Fruit fly (Drosophila melanogaster) whole organism: ENCODE measurements around the gene slp1.
A peak's percentile ranks its signal among the peaks of the same experiment; 100 is the strongest.

Experiments
- CG8478 ChIP-seq: fragments of >200 bp; optimal IDR thresholded peaks from 2 replicates; lab custom pipeline; 2018; ENCODE audit warnings: inconsistent platforms
- Dll ChIP-seq: fragments of >200 bp; optimal IDR thresholded peaks from 2 replicates; lab custom pipeline; 2017
- EcR ChIP-seq, 2 experiments: fragments of >200 bp; optimal IDR thresholded peaks; 2 replicates each; lab custom pipeline; 2017; ENCODE audit warnings: missing biosample characterization in 2 of 2, missing genetic modification characterization in 2 of 2, missing genetic modification reagents in 2 of 2
- pan ChIP-seq: fragments of >200 bp; optimal IDR thresholded peaks from 2 replicates; lab custom pipeline; 2017
- psq ChIP-seq: fragments of >200 bp; optimal IDR thresholded peaks from 2 replicates; lab custom pipeline; 2017
- usp ChIP-seq: fragments of >200 bp; optimal IDR thresholded peaks from 2 replicates; lab custom pipeline; 2017; ENCODE audit warnings: missing biosample characterization, missing genetic modification characterization, mixed read lengths

Gene slp1

dm6 chr2L:3787028-3787427 is 38.4 kb upstream of the slp1 start, which contains the start of gene bark:
TSS of gene bark (plus strand) at chr2L:3787167.
- TF ChIP-seq usp (GFP tag; lab: Kevin White, UChicago) = no peak
- no peak for TF ChIP-seq Dll
- TF ChIP-seq EcR (GFP tag; optimal IDR thresholded peaks at IDR 0.05; lab: Kevin White, UChicago) = no peak

- TF ChIP-seq psq (lab: Kevin White, UChicago) (no peak), Dll (no peak), usp (GFP tag; lab: Kevin White, UChicago) (no peak), pan (no peak), EcR (GFP tag; optimal IDR thresholded peaks at IDR 0.05; lab: Kevin White, UChicago) (no peak), CG8478 (lab: Kevin White, UChicago) (no peak)
Measured at dm6 chr2L:3788150-3788549, 37.3 kb upstream of the slp1 start.

dm6 chr2L:3789290-3790067 is 36.0 kb upstream of the slp1 start:
- TF ChIP-seq CG8478 (lab: Kevin White, UChicago) (peak; percentile 1), EcR (GFP tag; optimal IDR thresholded peaks at IDR 0.05; lab: Kevin White, UChicago) (no peak), pan (no peak), Dll (no peak), usp (GFP tag; lab: Kevin White, UChicago) (no peak), psq (lab: Kevin White, UChicago) (no peak)

DNA sequence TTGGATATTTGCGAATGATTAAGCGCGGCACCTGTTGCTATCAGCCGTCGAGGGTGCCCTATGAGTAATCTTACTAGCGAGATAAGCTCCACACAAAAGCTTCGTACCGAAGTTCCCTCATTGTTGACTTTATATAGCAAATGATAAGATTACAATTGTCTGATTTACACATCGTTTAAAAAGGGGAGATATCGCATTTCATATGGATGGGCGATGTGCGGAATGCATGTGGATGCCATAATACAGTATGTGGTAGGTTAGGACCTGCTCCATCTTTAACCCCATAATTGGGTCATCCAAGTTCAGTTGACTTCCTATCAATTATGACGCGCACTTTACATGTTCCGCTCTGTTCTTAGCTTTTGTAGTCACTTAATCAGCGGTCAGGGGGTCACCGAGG is 33.8 kb upstream of the slp1 start:
- TF ChIP-seq psq (lab: Kevin White, UChicago) = no peak
- TF ChIP-seq Dll = no peak
- TF ChIP-seq CG8478 (lab: Kevin White, UChicago) = no peak
- no peak for TF ChIP-seq pan
- TF ChIP-seq usp (GFP tag; lab: Kevin White, UChicago) = no peak
- TF ChIP-seq EcR (GFP tag; optimal IDR thresholded peaks at IDR 0.05; lab: Kevin White, UChicago) = no peak

DNA sequence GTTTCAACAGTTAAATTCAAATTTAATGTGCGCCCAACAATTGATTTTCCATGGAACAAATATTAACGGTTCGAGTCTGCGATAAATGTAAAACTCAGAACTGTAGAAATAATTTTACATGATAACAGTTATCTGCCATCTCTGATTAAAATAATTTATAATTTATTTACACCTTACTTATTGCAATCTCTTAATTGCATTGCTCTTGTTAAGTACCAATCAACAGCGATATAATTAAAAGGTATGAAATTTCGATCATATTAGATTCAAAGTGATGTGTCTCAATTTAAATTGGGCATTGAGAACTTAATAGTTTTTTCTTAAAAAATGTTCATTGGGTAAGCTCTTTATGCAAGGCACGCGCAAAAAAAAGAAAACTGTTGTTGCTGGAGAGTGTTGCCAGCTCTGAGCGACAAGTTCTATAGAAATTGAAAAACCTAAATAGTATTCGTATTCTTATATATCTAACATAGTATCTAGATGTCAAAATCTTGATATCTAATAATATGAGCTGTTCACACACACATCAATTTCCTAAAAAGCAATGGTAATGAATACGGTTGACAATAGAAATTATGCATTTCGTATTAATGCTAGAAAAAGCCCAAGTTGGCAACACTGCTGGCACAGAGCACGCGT is 22.5 kb upstream of the slp1 start:
- TF ChIP-seq EcR (GFP tag; optimal IDR thresholded peaks at IDR 0.05; lab: Kevin White, UChicago) = no peak
- TF ChIP-seq psq (lab: Kevin White, UChicago) = no peak
- no peak for TF ChIP-seq pan
- TF ChIP-seq usp (GFP tag; lab: Kevin White, UChicago) = no peak
- TF ChIP-seq CG8478 (lab: Kevin White, UChicago) = no peak
- no peak for TF ChIP-seq Dll

dm6 chr2L:3803466-3804143 is 21.9 kb upstream of the slp1 start, which contains the start of gene Reph:
TSS of gene Reph (plus strand) at chr2L:3803545.
- TF ChIP-seq Dll (no peak), CG8478 (lab: Kevin White, UChicago) (peak; percentile 73)

dm6 chr2L:3804641-3805273 is 20.7 kb upstream of the slp1 start:
- no peak for TF ChIP-seq usp (GFP tag; lab: Kevin White, UChicago)

dm6 chr2L:3805274-3806196 is 19.9 kb upstream of the slp1 start:
- TF ChIP-seq CG8478 (lab: Kevin White, UChicago) (no peak), pan (no peak)

dm6 chr2L:3806197-3807030 is 19.1 kb upstream of the slp1 start:
- no peak for TF ChIP-seq Dll
- TF ChIP-seq usp (GFP tag; lab: Kevin White, UChicago) = no peak
- TF ChIP-seq pan = no peak
- TF ChIP-seq CG8478 (lab: Kevin White, UChicago) = no peak
- TF ChIP-seq EcR (GFP tag; optimal IDR thresholded peaks at IDR 0.05; lab: Kevin White, UChicago) = no peak
- TF ChIP-seq psq (lab: Kevin White, UChicago) = no peak

dm6 chr2L:3813255-3813875 is 12.1 kb upstream of the slp1 start, which contains the start of gene CG3407:
TSS of gene CG3407 (minus strand) at chr2L:3813410.
- TF ChIP-seq Dll = no peak
- no peak for TF ChIP-seq pan
- no peak for TF ChIP-seq EcR (GFP tag; optimal IDR thresholded peaks at IDR 0.05; lab: Kevin White, UChicago)
